Fruit fly (Drosophila melanogaster) whole organism, adult: Measurements from ENCODE around the gene Pde1c.

Source experiments
- CG12768 ChIP-seq: fragments of 200-800 bp; sonication (Bioruptor generic); optimal IDR thresholded peaks from 2 replicates; lab custom pipeline; 2017; ENCODE audit warnings: missing biosample characterization, missing genetic modification characterization, mild to moderate bottlenecking, moderate library complexity, missing genetic modification reagents
- CG14711 ChIP-seq: fragments of 200-800 bp; sonication (Bioruptor generic); optimal IDR thresholded peaks from 2 replicates; lab custom pipeline; 2018; ENCODE audit warnings: missing biosample characterization, mild to moderate bottlenecking, missing genetic modification characterization, moderate library complexity
- CG1620 ChIP-seq: fragments of 200-800 bp; sonication (Bioruptor generic); optimal IDR thresholded peaks from 2 replicates; lab custom pipeline; 2016; ENCODE audit warnings: missing biosample characterization, missing genetic modification characterization
- CG33017 ChIP-seq: fragments of 200-800 bp; sonication (Bioruptor generic); optimal IDR thresholded peaks from 2 replicates; lab custom pipeline; 2018; ENCODE audit warnings: missing biosample characterization, mild to moderate bottlenecking, missing genetic modification characterization, moderate library complexity
- CG5204 ChIP-seq: fragments of 200-800 bp; sonication (Bioruptor generic); optimal IDR thresholded peaks from 2 replicates; lab custom pipeline; 2016; ENCODE audit warnings: missing biosample characterization, missing genetic modification characterization
- CG7045 ChIP-seq: fragments of 200-800 bp; sonication (Bioruptor generic); optimal IDR thresholded peaks from 2 replicates; lab custom pipeline; 2017; ENCODE audit warnings: missing biosample characterization, mild to moderate bottlenecking, missing genetic modification characterization
- Crg-1 ChIP-seq: fragments of 200-800 bp; sonication (Bioruptor generic); optimal IDR thresholded peaks from 2 replicates; lab custom pipeline; 2016; ENCODE audit warnings: missing biosample characterization, missing genetic modification characterization
- Mnt ChIP-seq: fragments of 200-800 bp; sonication (Bioruptor generic); optimal IDR thresholded peaks from 2 replicates; lab custom pipeline; 2016; ENCODE audit warnings: missing biosample characterization, mild to moderate bottlenecking, missing genetic modification characterization
- cic ChIP-seq: fragments of 200-800 bp; sonication (Bioruptor generic); optimal IDR thresholded peaks from 2 replicates; lab custom pipeline; 2017; ENCODE audit warnings: missing biosample characterization, mild to moderate bottlenecking, missing genetic modification characterization, moderate library complexity
- kay ChIP-seq: fragments of 200-800 bp; sonication (Bioruptor generic); peaks from one replicate; lab custom pipeline; 2016; ENCODE audit warnings: missing biosample characterization, missing genetic modification characterization, borderline replicate concordance
- tj ChIP-seq: fragments of 200-800 bp; sonication (Bioruptor generic); optimal IDR thresholded peaks from 3 replicates; lab custom pipeline; 2017; ENCODE audit warnings: missing biosample characterization, mild to moderate bottlenecking, missing genetic modification characterization, moderate library complexity

- TF ChIP-seq CG5204 (GFP tag; lab: Kevin White, UChicago), result no peak
- no peak for TF ChIP-seq cic (GFP tag; lab: Kevin White, UChicago)
- TF ChIP-seq CG7045 (GFP tag; lab: Kevin White, UChicago), result no peak
- TF ChIP-seq CG33017 (tag; lab: Kevin White, UChicago), result no peak
- no peak for TF ChIP-seq Mnt (GFP tag; lab: Kevin White, UChicago)
- no peak for TF ChIP-seq CG14711 (tag; lab: Kevin White, UChicago)
- no peak for TF ChIP-seq Crg-1 (GFP tag; lab: Kevin White, UChicago)
- no peak for TF ChIP-seq kay (GFP tag; lab: Kevin White, UChicago)
- no peak for TF ChIP-seq tj (GFP tag; lab: Kevin White, UChicago)
- no peak for TF ChIP-seq CG12768 (GFP tag; lab: Kevin White, UChicago)
- TF ChIP-seq CG1620 (GFP tag; lab: Kevin White, UChicago), result no peak
Measured at dm6 chr2L:11804228-11805044, 123.9 kb downstream of the Pde1c start.
